Fruit fly (Drosophila melanogaster) whole organism, adult: ENCODE data around the gene Pak.

Source experiments
- CG11617 ChIP-seq: fragments of 200-800 bp; sonication (Bioruptor generic); optimal IDR thresholded peaks from 2 replicates; lab custom pipeline; 2017; ENCODE audit warnings: mild to moderate bottlenecking, missing biosample characterization, missing genetic modification reagents, missing genetic modification characterization
- CG12768 ChIP-seq: fragments of 200-800 bp; sonication (Bioruptor generic); optimal IDR thresholded peaks from 2 replicates; lab custom pipeline; 2017; ENCODE audit warnings: missing biosample characterization, missing genetic modification characterization, mild to moderate bottlenecking, moderate library complexity, missing genetic modification reagents
- CG14711 ChIP-seq: fragments of 200-800 bp; sonication (Bioruptor generic); optimal IDR thresholded peaks from 2 replicates; lab custom pipeline; 2018; ENCODE audit warnings: missing biosample characterization, mild to moderate bottlenecking, missing genetic modification characterization, moderate library complexity
- CG1620 ChIP-seq: fragments of 200-800 bp; sonication (Bioruptor generic); optimal IDR thresholded peaks from 2 replicates; lab custom pipeline; 2016; ENCODE audit warnings: missing biosample characterization, missing genetic modification characterization
- CG33017 ChIP-seq: fragments of 200-800 bp; sonication (Bioruptor generic); optimal IDR thresholded peaks from 2 replicates; lab custom pipeline; 2018; ENCODE audit warnings: missing biosample characterization, mild to moderate bottlenecking, missing genetic modification characterization, moderate library complexity
- CG5204 ChIP-seq: fragments of 200-800 bp; sonication (Bioruptor generic); optimal IDR thresholded peaks from 2 replicates; lab custom pipeline; 2016; ENCODE audit warnings: missing biosample characterization, missing genetic modification characterization
- CG7045 ChIP-seq: fragments of 200-800 bp; sonication (Bioruptor generic); optimal IDR thresholded peaks from 2 replicates; lab custom pipeline; 2017; ENCODE audit warnings: missing biosample characterization, mild to moderate bottlenecking, missing genetic modification characterization
- CG7101 ChIP-seq: fragments of 200-800 bp; sonication (Bioruptor generic); optimal IDR thresholded peaks from 2 replicates; lab custom pipeline; 2018; ENCODE audit warnings: missing biosample characterization, mild to moderate bottlenecking, missing genetic modification characterization, moderate library complexity
- Clk ChIP-seq: fragments of 200-800 bp; sonication (Bioruptor generic); optimal IDR thresholded peaks from 2 replicates; lab custom pipeline; 2017; ENCODE audit warnings: missing biosample characterization, missing genetic modification characterization
- Crg-1 ChIP-seq: fragments of 200-800 bp; sonication (Bioruptor generic); optimal IDR thresholded peaks from 2 replicates; lab custom pipeline; 2016; ENCODE audit warnings: missing biosample characterization, missing genetic modification characterization
- Hr96 ChIP-seq: fragments of 200-800 bp; sonication (Bioruptor generic); optimal IDR thresholded peaks from 2 replicates; lab custom pipeline; 2016; ENCODE audit warnings: missing biosample characterization, missing genetic modification characterization
- Mnt ChIP-seq: fragments of 200-800 bp; sonication (Bioruptor generic); optimal IDR thresholded peaks from 2 replicates; lab custom pipeline; 2016; ENCODE audit warnings: missing biosample characterization, mild to moderate bottlenecking, missing genetic modification characterization
- bab1 ChIP-seq: fragments of 200-800 bp; sonication (Bioruptor generic); optimal IDR thresholded peaks from 3 replicates; lab custom pipeline; 2019; ENCODE audit warnings: missing biosample characterization, mild to moderate bottlenecking, missing genetic modification characterization, moderate library complexity
- cic ChIP-seq: fragments of 200-800 bp; sonication (Bioruptor generic); optimal IDR thresholded peaks from 2 replicates; lab custom pipeline; 2017; ENCODE audit warnings: missing biosample characterization, mild to moderate bottlenecking, missing genetic modification characterization, moderate library complexity
- cnc ChIP-seq, 2 experiments: fragments of >200 bp; optimal IDR thresholded peaks; 2 replicates each; lab custom pipeline; 2017
- kay ChIP-seq: fragments of 200-800 bp; sonication (Bioruptor generic); peaks from one replicate; lab custom pipeline; 2016; ENCODE audit warnings: missing biosample characterization, missing genetic modification characterization, borderline replicate concordance
- ovo ChIP-seq: fragments of 200-800 bp; sonication (Bioruptor generic); optimal IDR thresholded peaks from 2 replicates; lab custom pipeline; 2016; ENCODE audit warnings: missing biosample characterization, missing genetic modification characterization
- pad ChIP-seq: fragments of 200-800 bp; sonication (Bioruptor generic); optimal IDR thresholded peaks from 3 replicates; lab custom pipeline; 2017; ENCODE audit warnings: missing biosample characterization, missing genetic modification characterization, mild to moderate bottlenecking, moderate library complexity, missing genetic modification reagents
- tj ChIP-seq: fragments of 200-800 bp; sonication (Bioruptor generic); optimal IDR thresholded peaks from 3 replicates; lab custom pipeline; 2017; ENCODE audit warnings: missing biosample characterization, mild to moderate bottlenecking, missing genetic modification characterization, moderate library complexity
- toe ChIP-seq: fragments of 200-800 bp; sonication (Bioruptor generic); optimal IDR thresholded peaks from 2 replicates; lab custom pipeline; 2016; ENCODE audit warnings: missing biosample characterization, missing genetic modification characterization

The Pak gene

dm6 chr3R:6351181-6351580 lies 485 bp downstream of the Pak start:
- TF ChIP-seq Mnt (GFP tag; lab: Kevin White, UChicago) (no peak), cic (GFP tag; lab: Kevin White, UChicago) (peak; percentile 34), CG7101 (tag; lab: Kevin White, UChicago) (no peak), CG5204 (no peak), toe (GFP tag; lab: Kevin White, UChicago) (no peak), Clk (GFP tag; lab: Kevin White, UChicago) (no peak), kay (GFP tag; lab: Kevin White, UChicago) (no peak), CG14711 (no peak), pad (GFP tag; lab: Kevin White, UChicago) (peak; percentile 92)

- no peak for TF ChIP-seq Clk (GFP tag; lab: Kevin White, UChicago)
- no peak for TF ChIP-seq CG1620 (GFP tag; lab: Kevin White, UChicago)
- no peak for TF ChIP-seq cnc (optimal IDR thresholded peaks at IDR 0.05; lab: Kevin White, UChicago)
- TF ChIP-seq Mnt (GFP tag; lab: Kevin White, UChicago), result no peak
- TF ChIP-seq bab1, result no peak
- no peak for TF ChIP-seq kay (GFP tag; lab: Kevin White, UChicago)
- no peak for TF ChIP-seq toe (GFP tag; lab: Kevin White, UChicago)
- no peak for TF ChIP-seq CG12768
- no peak for TF ChIP-seq CG11617
- no peak for TF ChIP-seq CG14711
- peak; percentile 9 for TF ChIP-seq CG33017
- TF ChIP-seq tj (GFP tag; lab: Kevin White, UChicago), result no peak
- no peak for TF ChIP-seq cic (GFP tag; lab: Kevin White, UChicago)
- TF ChIP-seq pad (GFP tag; lab: Kevin White, UChicago), result no peak
- TF ChIP-seq CG5204, result no peak
- TF ChIP-seq Crg-1 (GFP tag; lab: Kevin White, UChicago), result no peak
- peak; percentile 12 for TF ChIP-seq CG7101 (tag; lab: Kevin White, UChicago)
- no peak for TF ChIP-seq CG7045
- TF ChIP-seq ovo, result peak; percentile 38
- TF ChIP-seq Hr96 (GFP tag; lab: Kevin White, UChicago), result no peak
Measured at dm6 chr3R:6351696-6352378, 1.1 kb downstream of the Pak start.

dm6 chr3R:6352436-6352835 lies 1.7 kb downstream of the Pak start:
- TF ChIP-seq Clk (GFP tag; lab: Kevin White, UChicago) (no peak), cic (GFP tag; lab: Kevin White, UChicago) (no peak), toe (GFP tag; lab: Kevin White, UChicago) (no peak), cnc (optimal IDR thresholded peaks at IDR 0.05; lab: Kevin White, UChicago) (no peak), CG12768 (no peak), CG7045 (no peak)

- no peak for TF ChIP-seq Mnt (GFP tag; lab: Kevin White, UChicago)
- peak; percentile 84 for TF ChIP-seq kay (GFP tag; lab: Kevin White, UChicago)
- no peak for TF ChIP-seq Clk (GFP tag; lab: Kevin White, UChicago)
- TF ChIP-seq toe (GFP tag; lab: Kevin White, UChicago), result no peak
- TF ChIP-seq pad (GFP tag; lab: Kevin White, UChicago), result peak; percentile 11
- no peak for TF ChIP-seq CG1620 (GFP tag; lab: Kevin White, UChicago)
- TF ChIP-seq Crg-1 (GFP tag; lab: Kevin White, UChicago), result no peak
- peak; percentile 35 for TF ChIP-seq CG5204
- TF ChIP-seq ovo, result peak; percentile 26
- no peak for TF ChIP-seq cic (GFP tag; lab: Kevin White, UChicago)
- TF ChIP-seq CG11617, result no peak
Measured at dm6 chr3R:6352893-6353623, 2.4 kb downstream of the Pak start.

- TF ChIP-seq pad (GFP tag; lab: Kevin White, UChicago) (peak; percentile 60), Mnt (GFP tag; lab: Kevin White, UChicago) (peak; percentile 30), cnc (optimal IDR thresholded peaks at IDR 0.05; lab: Kevin White, UChicago) (no peak), CG1620 (GFP tag; lab: Kevin White, UChicago) (peak; percentile 26), CG7045 (peak; percentile 70), CG33017 (peak; percentile 57), Hr96 (GFP tag; lab: Kevin White, UChicago) (peak; percentile 61), Clk (GFP tag; lab: Kevin White, UChicago) (peak; percentile 16), cic (GFP tag; lab: Kevin White, UChicago) (peak; percentile 19), CG5204 (peak; percentile 78), CG7101 (tag; lab: Kevin White, UChicago) (peak; percentile 69), kay (GFP tag; lab: Kevin White, UChicago) (peak; percentile 61), CG12768 (peak; percentile 67), CG14711 (peak; percentile 53), Crg-1 (GFP tag; lab: Kevin White, UChicago) (peak; percentile 22), tj (GFP tag; lab: Kevin White, UChicago) (peak; percentile 55), toe (GFP tag; lab: Kevin White, UChicago) (peak; percentile 31), CG11617 (peak; percentile 72), ovo (peak; percentile 6), bab1 (no peak)
Measured at dm6 chr3R:6353624-6354352, 3.1 kb downstream of the Pak start.
